Fruit fly (Drosophila melanogaster) whole organism, embryonic: ENCODE data around the gene Pif1B.
A peak's percentile ranks its signal among the peaks of the same experiment; 100 is the strongest.

Experiments used
- CG10267 ChIP-seq: fragments of 200-800 bp; sonication (Bioruptor generic); optimal IDR thresholded peaks from 2 replicates; lab custom pipeline; 2018; ENCODE audit warnings: missing biosample characterization, mild to moderate bottlenecking, missing genetic modification characterization, moderate library complexity
- CG10431 ChIP-seq: fragments of 200-800 bp; sonication (Bioruptor generic); optimal IDR thresholded peaks from 3 replicates; lab custom pipeline; 2018; ENCODE audit warnings: missing biosample characterization, mild to moderate bottlenecking, missing genetic modification characterization
- CG11723 ChIP-seq: fragments of 200-800 bp; sonication (Bioruptor generic); optimal IDR thresholded peaks from 2 replicates; lab custom pipeline; 2017; ENCODE audit warnings: missing biosample characterization, mild to moderate bottlenecking, missing genetic modification characterization
- CG1233 ChIP-seq: fragments of 200-800 bp; sonication (Bioruptor generic); optimal IDR thresholded peaks from 4 replicates; lab custom pipeline; 2018; ENCODE audit warnings: missing biosample characterization, mild to moderate bottlenecking, missing genetic modification characterization
- CG14965 ChIP-seq: fragments of 200-800 bp; sonication (Bioruptor generic); optimal IDR thresholded peaks from 2 replicates; lab custom pipeline; 2016; ENCODE audit warnings: missing biosample characterization, missing genetic modification characterization, borderline replicate concordance
- CG1603 ChIP-seq: fragments of 200-800 bp; sonication (Bioruptor generic); optimal IDR thresholded peaks from 2 replicates; lab custom pipeline; 2019; ENCODE audit warnings: missing biosample characterization, mild to moderate bottlenecking, missing genetic modification characterization, moderate library complexity
- CG17328 ChIP-seq: fragments of 200-800 bp; sonication (Bioruptor generic); IDR thresholded peaks from 2 replicates; pipeline ENCODE4 v1.3.6; 2022; ENCODE audit warnings: missing biosample characterization, missing genetic modification characterization
- CG3065 ChIP-seq: fragments of 200-800 bp; sonication (Bioruptor generic); optimal IDR thresholded peaks from 2 replicates; lab custom pipeline; 2016; ENCODE audit warnings: missing biosample characterization, missing genetic modification characterization
- CG33213 ChIP-seq: fragments of 200-800 bp; sonication (Bioruptor generic); optimal IDR thresholded peaks from 3 replicates; lab custom pipeline; 2016; ENCODE audit warnings: missing biosample characterization, missing genetic modification characterization
- CG5953 ChIP-seq: fragments of 200-800 bp; sonication (Bioruptor generic); IDR thresholded peaks from 2 replicates; pipeline ENCODE4 v1.3.6; 2022; ENCODE audit warnings: missing biosample characterization, missing genetic modification characterization
- CG7372 ChIP-seq: fragments of 200-800 bp; sonication (Bioruptor generic); IDR thresholded peaks from 2 replicates; pipeline ENCODE4 v1.3.6; 2022; ENCODE audit warnings: missing biosample characterization, missing genetic modification characterization
- CG7839 ChIP-seq: fragments of 200-800 bp; sonication (Bioruptor generic); optimal IDR thresholded peaks from 3 replicates; lab custom pipeline; 2018; ENCODE audit warnings: missing biosample characterization, mild to moderate bottlenecking, missing genetic modification characterization, moderate library complexity
- CG7963 ChIP-seq: fragments of 200-800 bp; sonication (Bioruptor generic); IDR thresholded peaks from 3 replicates; pipeline ENCODE4 v1.3.6; 2022; ENCODE audit warnings: missing biosample characterization, missing genetic modification characterization; ENCODE audit not compliant: partially characterized antibody
- CG8924 ChIP-seq: fragments of 200-800 bp; optimal IDR thresholded peaks from 3 replicates; lab custom pipeline; 2019; ENCODE audit warnings: missing biosample characterization, mild to moderate bottlenecking, missing genetic modification characterization, moderate library complexity
- Deaf1 ChIP-seq: fragments of 200-800 bp; optimal IDR thresholded peaks from 3 replicates; lab custom pipeline; 2019; ENCODE audit warnings: missing biosample characterization, mild to moderate bottlenecking, missing genetic modification characterization, moderate library complexity
- E2f1 ChIP-seq: fragments of 200-800 bp; sonication (Bioruptor generic); IDR thresholded peaks from 2 replicates; pipeline ENCODE4 v1.3.6; 2022; ENCODE audit warnings: missing biosample characterization, missing genetic modification characterization
- HHEX ChIP-seq: fragments of 200-800 bp; sonication (Bioruptor generic); optimal IDR thresholded peaks from 3 replicates; lab custom pipeline; 2017; ENCODE audit warnings: missing biosample characterization, mild to moderate bottlenecking, missing genetic modification characterization, missing genetic modification reagents
- HLHmδ ChIP-seq: fragments of 200-800 bp; sonication (Bioruptor generic); optimal IDR thresholded peaks from 2 replicates; lab custom pipeline; 2018; ENCODE audit warnings: missing biosample characterization, mild to moderate bottlenecking, missing genetic modification characterization, moderate library complexity
- Hey ChIP-seq: fragments of 200-800 bp; sonication (Bioruptor generic); optimal IDR thresholded peaks from 3 replicates; lab custom pipeline; 2018; ENCODE audit warnings: missing biosample characterization, mild to moderate bottlenecking, missing genetic modification characterization
- Mad ChIP-seq: fragments of 200-800 bp; sonication (Bioruptor generic); optimal IDR thresholded peaks from 2 replicates; lab custom pipeline; 2016; ENCODE audit warnings: missing biosample characterization, missing genetic modification characterization
- Nf-YC ChIP-seq: fragments of 200-800 bp; optimal IDR thresholded peaks from 3 replicates; lab custom pipeline; 2019; ENCODE audit warnings: missing biosample characterization, mild to moderate bottlenecking, missing genetic modification characterization, moderate library complexity
- Optix ChIP-seq: fragments of 200-800 bp; sonication (Bioruptor generic); IDR thresholded peaks from 3 replicates; pipeline ENCODE4 v1.3.6; 2022; ENCODE audit warnings: missing biosample characterization, missing genetic modification characterization
- Sry-β ChIP-seq: fragments of 200-800 bp; sonication (Bioruptor generic); optimal IDR thresholded peaks from 2 replicates; lab custom pipeline; 2018; ENCODE audit warnings: missing biosample characterization, mild to moderate bottlenecking, missing genetic modification characterization, moderate library complexity
- caup ChIP-seq: fragments of 200-800 bp; sonication (Bioruptor generic); optimal IDR thresholded peaks from 3 replicates; lab custom pipeline; 2017; ENCODE audit warnings: missing biosample characterization, mild to moderate bottlenecking, missing genetic modification characterization, moderate library complexity; ENCODE audit not compliant: severe bottlenecking
- esg ChIP-seq: fragments of 200-800 bp; sonication (Bioruptor generic); conservative IDR thresholded peaks from 2 replicates; pipeline ENCODE4 v1.3.6; 2022; ENCODE audit warnings: missing biosample characterization, missing genetic modification characterization
- gfzf ChIP-seq: fragments of 200-800 bp; sonication (Bioruptor generic); optimal IDR thresholded peaks from 2 replicates; lab custom pipeline; 2016; ENCODE audit warnings: missing biosample characterization, mild to moderate bottlenecking, missing genetic modification characterization, moderate library complexity
- grn ChIP-seq: fragments of 200-800 bp; sonication (Bioruptor generic); optimal IDR thresholded peaks from 3 replicates; lab custom pipeline; 2017; ENCODE audit warnings: missing biosample characterization, missing genetic modification characterization
- kah ChIP-seq: fragments of 200-800 bp; sonication (Bioruptor generic); optimal IDR thresholded peaks from 2 replicates; lab custom pipeline; 2018; ENCODE audit warnings: missing biosample characterization, mild to moderate bottlenecking, missing genetic modification characterization
- knrl ChIP-seq: fragments of 200-800 bp; sonication (Bioruptor generic); IDR thresholded peaks from 3 replicates; pipeline ENCODE4 v1.3.6; 2022; ENCODE audit warnings: missing biosample characterization, missing genetic modification characterization; ENCODE audit not compliant: partially characterized antibody
- lab ChIP-seq: fragments of 200-800 bp; sonication (Bioruptor generic); optimal IDR thresholded peaks from 3 replicates; lab custom pipeline; 2017; ENCODE audit warnings: missing biosample characterization, missing genetic modification characterization, mild to moderate bottlenecking, moderate library complexity, missing genetic modification reagents
- lilli ChIP-seq: fragments of 200-800 bp; sonication (Bioruptor generic); optimal IDR thresholded peaks from 3 replicates; lab custom pipeline; 2016; ENCODE audit warnings: missing biosample characterization, missing genetic modification characterization
- nerfin-1 ChIP-seq: fragments of 200-800 bp; sonication (Bioruptor generic); optimal IDR thresholded peaks from 3 replicates; lab custom pipeline; 2019; ENCODE audit warnings: missing biosample characterization, mild to moderate bottlenecking, missing genetic modification characterization, moderate library complexity
- nmo ChIP-seq: fragments of 200-800 bp; sonication (Bioruptor generic); optimal IDR thresholded peaks from 2 replicates; lab custom pipeline; 2018; ENCODE audit warnings: missing biosample characterization, mild to moderate bottlenecking, missing genetic modification characterization, moderate library complexity
- pan ChIP-seq, 4 experiments: fragments of >200 bp in 3 of 4; fragments of 200-800 bp in 1 of 4; sonication (Bioruptor generic) in 1 of 4; optimal IDR thresholded peaks in 3 of 4; IDR thresholded peaks in 1 of 4; 2 replicates each; pipeline versions ENCODE4 v1.3.6 to Lab custom; 2017 to 2022; ENCODE audit warnings: missing biosample characterization in 2 of 4, missing genetic modification characterization in 2 of 4, mixed read lengths in 1 of 4
- peb ChIP-seq: fragments of 200-800 bp; sonication (Bioruptor generic); IDR thresholded peaks from 2 replicates; pipeline ENCODE4 v1.3.6; 2022; ENCODE audit warnings: missing biosample characterization, missing genetic modification characterization
- unpg ChIP-seq: fragments of 200-800 bp; sonication (Bioruptor generic); optimal IDR thresholded peaks from 3 replicates; lab custom pipeline; 2018; ENCODE audit warnings: missing biosample characterization, mild to moderate bottlenecking, missing genetic modification characterization, moderate library complexity
- z ChIP-seq: fragments of 200-800 bp; sonication (Bioruptor generic); IDR thresholded peaks from 3 replicates; pipeline ENCODE4 v1.3.6; 2022; ENCODE audit warnings: missing biosample characterization, missing genetic modification characterization
- zfh1 ChIP-seq: fragments of 200-800 bp; sonication (Bioruptor generic); IDR thresholded peaks from 3 replicates; pipeline ENCODE4 v1.3.6; 2022; ENCODE audit warnings: missing biosample characterization, missing genetic modification characterization

Gene Pif1B

DNA sequence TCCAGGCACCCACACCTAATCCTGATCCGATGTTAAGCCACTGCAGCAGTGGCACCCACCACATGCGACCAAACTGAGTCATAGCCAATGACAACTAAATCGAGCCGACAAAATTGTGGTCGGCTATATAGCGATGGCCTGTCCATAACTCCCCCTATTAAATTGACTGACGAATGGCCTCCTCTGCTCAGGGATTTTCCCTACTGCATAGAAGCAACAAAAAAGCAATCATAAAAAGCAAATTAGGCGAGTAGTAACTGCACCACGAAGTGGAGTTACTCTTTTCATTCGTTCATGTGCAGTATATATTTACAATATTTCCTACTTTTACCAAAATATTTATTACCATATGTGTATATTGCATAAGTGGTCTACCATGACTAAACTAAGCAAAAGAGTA, 28.4 kb downstream of the Pif1B start, which contains the start of gene CG13318:
Gene CG13318 (minus strand): TSS at position 101 of the 400 bp plus-strand sequence.
- no peak for TF ChIP-seq lab
- no peak for TF ChIP-seq kah (GFP tag; lab: Kevin White, UChicago)
- TF ChIP-seq CG8924 (tag; lab: Kevin White, UChicago), result no peak
- TF ChIP-seq CG5953 (GFP tag; lab: Robert Waterston, UW), result no peak
- no peak for TF ChIP-seq knrl (GFP tag; lab: Robert Waterston, UW)
- no peak for TF ChIP-seq CG1233 (GFP tag; lab: Kevin White, UChicago)
- TF ChIP-seq CG7372 (GFP tag; lab: Robert Waterston, UW), result no peak
- TF ChIP-seq CG10431 (GFP tag; lab: Kevin White, UChicago), result no peak

- no peak for TF ChIP-seq Hey (tag; lab: Kevin White, UChicago)
- no peak for TF ChIP-seq Mad (GFP tag; lab: Kevin White, UChicago)
- no peak for TF ChIP-seq CG14965 (GFP tag; lab: Kevin White, UChicago)
- TF ChIP-seq caup, result no peak
- TF ChIP-seq CG1603, result no peak
- TF ChIP-seq CG33213, result no peak
- no peak for TF ChIP-seq Sry-β (GFP tag; lab: Kevin White, UChicago)
- no peak for TF ChIP-seq CG17328
- no peak for TF ChIP-seq CG7839 (tag; lab: Kevin White, UChicago)
- TF ChIP-seq unpg (GFP tag; lab: Kevin White, UChicago), result no peak
- no peak for TF ChIP-seq gfzf (GFP tag; lab: Kevin White, UChicago)
- no peak for TF ChIP-seq nmo (GFP tag; lab: Kevin White, UChicago)
- no peak for TF ChIP-seq grn
- TF ChIP-seq Optix (GFP tag; lab: Robert Waterston, UW), result no peak
- no peak for TF ChIP-seq HHEX (GFP tag; lab: Kevin White, UChicago)
- TF ChIP-seq, all 482 proteins: peak for 0
These were observed 31.9 kb downstream of the Pif1B start, which contains the start of gene CG8236 for dm6 chr3R:8769094-8769493. TSS of gene CG8236 (plus strand) at chr3R:8769394.

dm6 chr3R:8767998-8768397, 33.0 kb downstream of the Pif1B start, which contains the start of the genes CG34135 and CG11768:
TSS of gene CG34135 (minus strand) at chr3R:8768191.
TSS of gene CG11768 (minus strand) at chr3R:8768200.
- 0 out of 3 replicates have a peak, but pooled peaks have one; percentile 22 for TF ChIP-seq zfh1 (GFP tag; lab: Robert Waterston, UW)
- TF ChIP-seq E2f1 (GFP tag; lab: Robert Waterston, UW), result no peak
- TF ChIP-seq Deaf1 (tag; lab: Kevin White, UChicago), result peak; percentile 94
- peak; percentile 91 for TF ChIP-seq z (GFP tag; lab: Robert Waterston, UW)
- TF ChIP-seq pan (optimal IDR thresholded peaks at IDR 0.05; lab: Kevin White, UChicago), result no peak
- TF ChIP-seq pan (GFP tag; optimal IDR thresholded peaks at IDR 0.05 in 1 of 2, IDR thresholded peaks at IDR 0.05 in 1 of 2), result no peak

- no peak for TF ChIP-seq peb (GFP tag; lab: Robert Waterston, UW)
- TF ChIP-seq HLHmδ, result no peak
- no peak for TF ChIP-seq esg (GFP tag; lab: Robert Waterston, UW)
- no peak for TF ChIP-seq CG3065 (GFP tag; lab: Kevin White, UChicago)
- no peak for TF ChIP-seq CG11723 (GFP tag; lab: Kevin White, UChicago)
- no peak for TF ChIP-seq CG7963 (GFP tag; lab: Robert Waterston, UW)
- no peak for TF ChIP-seq CG10267 (tag; lab: Kevin White, UChicago)
- no peak for TF ChIP-seq Nf-YC
- TF ChIP-seq lilli, result no peak
- no peak for TF ChIP-seq nerfin-1 (tag; lab: Kevin White, UChicago)
- TF ChIP-seq, all 482 proteins: peak for 0
These were observed 52.2 kb downstream of the Pif1B start for dm6 chr3R:8748776-8749126.
